Worm (Caenorhabditis elegans): Measurements from ENCODE around the gene nlp-58.

DNA sequence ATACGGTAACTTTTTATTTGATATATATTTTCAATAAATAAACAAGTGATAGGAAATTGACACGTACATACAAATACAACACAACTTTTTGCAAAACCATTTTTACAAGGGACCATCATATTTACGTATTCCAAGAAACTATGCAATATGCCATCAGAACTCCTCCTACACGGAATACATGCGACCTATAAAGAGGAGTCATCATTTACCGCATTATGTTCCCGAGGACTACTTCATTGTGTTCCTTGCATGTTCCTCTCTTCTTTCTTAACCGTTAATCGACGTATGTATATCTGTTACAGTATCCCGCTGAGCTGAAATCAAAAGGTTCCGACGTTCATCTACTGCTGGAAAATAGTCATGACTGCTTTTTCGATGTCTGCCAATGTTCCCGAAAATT is 30.3 kb downstream of the nlp-58 start, which contains the start of gene C50H2.5:
- TF ChIP-seq T22C8.4 (GFP tag; IDR thresholded peaks at IDR 0.05) (no peak), tab-1 (GFP tag; IDR thresholded peaks at IDR 0.05) (no peak), ref-1 (GFP tag; conservative IDR thresholded peaks at IDR 0.05) (no peak), klf-2 (GFP tag; conservative IDR thresholded peaks at IDR 0.05) (no peak), ztf-23 (GFP tag; IDR thresholded peaks at IDR 0.05) (no peak), cog-1 (tag; optimal IDR thresholded peaks at IDR 0.05) (no peak)

All from whole organism, midembryonic.